Worm (Caenorhabditis elegans): ENCODE data around the gene ttn-1.

ce11 chrV:6138167-6138566, 64.3 kb downstream of the ttn-1 start:
- TF ChIP-seq nhr-237 (tag; optimal IDR thresholded peaks at IDR 0.05) = no peak
- TF ChIP-seq mdl-1 (tag; optimal IDR thresholded peaks at IDR 0.05) = no peak

Data from whole organism, L2 larva.